Worm (Caenorhabditis elegans) whole organism, L4 larva: ENCODE data around the gene T24C2.5.

ENCODE experiments used
- F37D6.2 ChIP-seq: sonication (generic microtip); optimal IDR thresholded peaks from 2 replicates; lab custom pipeline; 2016; ENCODE audit warnings: mild to moderate bottlenecking, missing genetic modification characterization, missing compliant biosample characterization
- F44E2.7 ChIP-seq: fragments of 200-800 bp; sonication (Bioruptor generic); IDR thresholded peaks from 2 replicates; pipeline ENCODE4 v2.1.2; 2022; ENCODE audit warnings: missing genetic modification characterization, missing compliant biosample characterization
- T20F7.1 ChIP-seq: fragments of 200-800 bp; sonication (Bioruptor generic); optimal IDR thresholded peaks from 2 replicates; lab custom pipeline; 2018; ENCODE audit warnings: mild to moderate bottlenecking, missing genetic modification characterization, missing compliant biosample characterization
- Y48G9A.11 ChIP-seq: fragments of 200-800 bp; sonication (Bioruptor generic); IDR thresholded peaks from 2 replicates; pipeline ENCODE4 v1.3.6; 2022; ENCODE audit warnings: missing genetic modification reagents, missing genetic modification characterization, missing compliant biosample characterization
- arid-1 ChIP-seq: fragments of 200-800 bp; sonication (Bioruptor generic); conservative IDR thresholded peaks from 2 replicates; pipeline ENCODE4 v1.3.6; 2022; ENCODE audit warnings: missing genetic modification reagents, missing genetic modification characterization, missing compliant biosample characterization
- ceh-28 ChIP-seq: fragments of 150-350 bp; optimal IDR thresholded peaks from 2 replicates; lab custom pipeline; 2014; ENCODE audit warnings: missing biosample characterization, missing genetic modification reagents, missing genetic modification characterization
- ceh-62 ChIP-seq: sonication (generic microtip); optimal IDR thresholded peaks from 2 replicates; lab custom pipeline; 2017; ENCODE audit warnings: missing biosample characterization, missing genetic modification characterization
- ceh-82 ChIP-seq: sonication (generic microtip); optimal IDR thresholded peaks from 2 replicates; lab custom pipeline; 2017; ENCODE audit warnings: missing biosample characterization, missing genetic modification characterization
- ces-1 ChIP-seq: fragments of 150-350 bp; sonication (generic microtip); optimal IDR thresholded peaks from 4 replicates; lab custom pipeline; 2014; ENCODE audit warnings: missing biosample characterization, missing genetic modification reagents, missing genetic modification characterization
- ctbp-1 ChIP-seq: fragments of 200-800 bp; sonication (Bioruptor generic); IDR thresholded peaks from 2 replicates; pipeline ENCODE4 v1.3.6; 2022; ENCODE audit warnings: missing genetic modification reagents, missing genetic modification characterization, missing compliant biosample characterization
- daf-12 ChIP-seq: fragments of 150-350 bp; optimal IDR thresholded peaks from 2 replicates; lab custom pipeline; 2014; ENCODE audit warnings: missing biosample characterization, missing genetic modification reagents, missing genetic modification characterization
- daf-16 ChIP-seq, 3 experiments: sonication (generic microtip); optimal IDR thresholded peaks; 2 replicates each; lab custom pipeline; 2016 to 2017; ENCODE audit warnings: missing genetic modification characterization in 3 of 3, missing genetic modification reagents in 3 of 3, mild to moderate bottlenecking in 2 of 3, missing compliant biosample characterization in 2 of 3, missing biosample characterization in 1 of 3, moderate library complexity in 1 of 3
- daf-8 ChIP-seq: fragments of 200-800 bp; sonication (Bioruptor generic); IDR thresholded peaks from 2 replicates; pipeline ENCODE4 v1.3.6; 2022; ENCODE audit warnings: missing genetic modification characterization, missing compliant biosample characterization
- dmd-6 ChIP-seq: fragments of 200-800 bp; sonication (Bioruptor generic); IDR thresholded peaks from 2 replicates; pipeline ENCODE4 v1.3.6; 2022; ENCODE audit warnings: missing genetic modification reagents, missing genetic modification characterization, missing compliant biosample characterization
- dpl-1 ChIP-seq: fragments of 150-350 bp; optimal IDR thresholded peaks from 2 replicates; lab custom pipeline; 2014; ENCODE audit warnings: missing biosample characterization, missing genetic modification reagents, missing genetic modification characterization
- duxl-1 ChIP-seq: sonication (generic microtip); optimal IDR thresholded peaks from 2 replicates; lab custom pipeline; 2016; ENCODE audit warnings: mild to moderate bottlenecking, missing genetic modification characterization, moderate library complexity, missing compliant biosample characterization; ENCODE audit not compliant: poor library complexity
- dve-1 ChIP-seq: sonication (generic microtip); optimal IDR thresholded peaks from 2 replicates; lab custom pipeline; 2017; ENCODE audit warnings: antibody characterized with exemption, mild to moderate bottlenecking, missing genetic modification characterization, missing compliant biosample characterization; ENCODE audit not compliant: insufficient read depth
- egl-43 ChIP-seq: fragments of 200-800 bp; sonication (Bioruptor generic); IDR thresholded peaks from 2 replicates; pipeline ENCODE4 v1.3.6; 2022; ENCODE audit warnings: missing genetic modification reagents, missing genetic modification characterization, missing compliant biosample characterization
- hmg-1.1 ChIP-seq: fragments of 200-800 bp; sonication (Bioruptor generic); IDR thresholded peaks from 2 replicates; pipeline ENCODE4 v1.3.6; 2022; ENCODE audit warnings: missing genetic modification reagents, missing genetic modification characterization, missing compliant biosample characterization
- jun-1 ChIP-seq: fragments of 150-350 bp; optimal IDR thresholded peaks from 2 replicates; lab custom pipeline; 2014; ENCODE audit warnings: missing biosample characterization, missing genetic modification reagents, missing genetic modification characterization
- lin-29 ChIP-seq: fragments of 200-800 bp; sonication (Bioruptor generic); IDR thresholded peaks from 2 replicates; pipeline ENCODE4 v1.3.6; 2022; ENCODE audit warnings: missing genetic modification reagents, missing genetic modification characterization, missing compliant biosample characterization
- lin-38 ChIP-seq: fragments of 200-800 bp; sonication (Bioruptor generic); IDR thresholded peaks from 2 replicates; pipeline ENCODE4 v1.3.6; 2022; ENCODE audit warnings: missing genetic modification reagents, missing genetic modification characterization, missing compliant biosample characterization
- lin-39 ChIP-seq: fragments of 150-350 bp; optimal IDR thresholded peaks from 2 replicates; lab custom pipeline; 2014; ENCODE audit warnings: missing biosample characterization, missing genetic modification reagents, missing genetic modification characterization
- lir-3 ChIP-seq: sonication (generic microtip); optimal IDR thresholded peaks from 2 replicates; lab custom pipeline; 2016; ENCODE audit warnings: mild to moderate bottlenecking, missing genetic modification characterization, missing compliant biosample characterization
- madf-9 ChIP-seq: fragments of 200-800 bp; sonication (Bioruptor generic); conservative IDR thresholded peaks from 2 replicates; pipeline ENCODE4 v1.3.6; 2022; ENCODE audit warnings: missing genetic modification reagents, missing genetic modification characterization, missing compliant biosample characterization
- mdl-1 ChIP-seq, 2 experiments: fragments of 150-350 bp in 1 of 2; sonication (generic microtip) in 1 of 2; optimal IDR thresholded peaks; 2 replicates each; lab custom pipeline; 2014 to 2017; ENCODE audit warnings: missing biosample characterization in 2 of 2, missing genetic modification characterization in 2 of 2
- mep-1 ChIP-seq: fragments of 150-350 bp; sonication (generic microtip); optimal IDR thresholded peaks from 3 replicates; lab custom pipeline; 2014; ENCODE audit warnings: missing biosample characterization, missing genetic modification characterization
- mes-2 ChIP-seq: sonication (generic microtip); optimal IDR thresholded peaks from 2 replicates; lab custom pipeline; 2016; ENCODE audit warnings: missing genotype, mild to moderate bottlenecking, missing genetic modification characterization, missing compliant biosample characterization; ENCODE audit not compliant: poor library complexity, severe bottlenecking
- mxl-2 ChIP-seq: fragments of 200-800 bp; sonication (Bioruptor generic); conservative IDR thresholded peaks from 2 replicates; pipeline ENCODE4 v1.3.6; 2022; ENCODE audit warnings: missing genetic modification reagents, missing genetic modification characterization, missing compliant biosample characterization
- mxl-3 ChIP-seq: fragments of 200-800 bp; sonication (Bioruptor generic); optimal IDR thresholded peaks from 2 replicates; lab custom pipeline; 2018; ENCODE audit warnings: mild to moderate bottlenecking, missing genetic modification characterization, missing compliant biosample characterization
- nhr-10 ChIP-seq: fragments of 150-350 bp; optimal IDR thresholded peaks from 2 replicates; lab custom pipeline; 2014; ENCODE audit warnings: missing biosample characterization, missing genetic modification characterization
- nhr-102 ChIP-seq: sonication (generic microtip); optimal IDR thresholded peaks from 2 replicates; lab custom pipeline; 2016; ENCODE audit warnings: mild to moderate bottlenecking, missing genetic modification characterization, moderate library complexity, missing compliant biosample characterization
- nhr-11 ChIP-seq: fragments of 150-350 bp; optimal IDR thresholded peaks from 2 replicates; lab custom pipeline; 2014; ENCODE audit warnings: missing biosample characterization, missing genetic modification characterization
- nhr-28 ChIP-seq: fragments of 150-350 bp; optimal IDR thresholded peaks from 2 replicates; lab custom pipeline; 2014; ENCODE audit warnings: missing biosample characterization, missing genetic modification characterization
- nhr-42 ChIP-seq: fragments of 200-800 bp; sonication (Bioruptor generic); IDR thresholded peaks from 2 replicates; pipeline ENCODE4 v1.3.6; 2022; ENCODE audit warnings: missing genetic modification characterization, missing compliant biosample characterization
- nhr-6 ChIP-seq: fragments of 150-350 bp; optimal IDR thresholded peaks from 2 replicates; lab custom pipeline; 2014; ENCODE audit warnings: missing biosample characterization, missing genetic modification characterization
- nhr-76 ChIP-seq: fragments of 150-350 bp; optimal IDR thresholded peaks from 2 replicates; lab custom pipeline; 2014; ENCODE audit warnings: missing biosample characterization, missing genetic modification characterization
- pha-4 ChIP-seq, 2 experiments: fragments of 150-350 bp in 1 of 2; fragments of 200-800 bp in 1 of 2; sonication (Bioruptor generic) in 1 of 2; IDR thresholded peaks in 1 of 2; optimal IDR thresholded peaks in 1 of 2; 2 replicates each; pipeline versions ENCODE4 v1.3.6 to Lab custom; 2014 to 2022; ENCODE audit warnings: missing genetic modification characterization in 2 of 2, missing genetic modification reagents in 2 of 2, missing biosample characterization in 1 of 2, missing compliant biosample characterization in 1 of 2
- pqm-1 ChIP-seq: sonication (generic microtip); optimal IDR thresholded peaks from 2 replicates; lab custom pipeline; 2017; ENCODE audit warnings: missing biosample characterization, missing genetic modification characterization
- skn-1 ChIP-seq: fragments of 150-350 bp; optimal IDR thresholded peaks from 2 replicates; lab custom pipeline; 2014; ENCODE audit warnings: missing biosample characterization, missing genetic modification characterization
- snpc-1.2 ChIP-seq: fragments of 200-800 bp; sonication (Bioruptor generic); IDR thresholded peaks from 2 replicates; pipeline ENCODE4 v1.3.6; 2022; ENCODE audit warnings: missing genetic modification reagents, missing genetic modification characterization, missing compliant biosample characterization
- spr-1 ChIP-seq: sonication (generic microtip); optimal IDR thresholded peaks from 2 replicates; lab custom pipeline; 2016; ENCODE audit warnings: mild to moderate bottlenecking, missing genetic modification characterization, missing compliant biosample characterization
- tra-1 ChIP-seq: fragments of 200-800 bp; sonication (Bioruptor generic); IDR thresholded peaks from 2 replicates; pipeline ENCODE4 v1.3.6; 2022; ENCODE audit warnings: missing genetic modification reagents, missing genetic modification characterization, missing compliant biosample characterization
- unc-62 ChIP-seq, 3 experiments: fragments of 150-350 bp in 1 of 3; sonication (generic microtip); optimal IDR thresholded peaks in 2 of 3; peaks in 1 of 3; 1 replicate in 1 of 3; 2 replicates in 2 of 3; lab custom pipeline; 2014 to 2017; ENCODE audit warnings: missing biosample characterization in 3 of 3, missing genetic modification characterization in 3 of 3, missing genetic modification reagents in 3 of 3, missing genotype in 1 of 3
- vab-7 ChIP-seq: fragments of 200-800 bp; sonication (Bioruptor generic); IDR thresholded peaks from 2 replicates; pipeline ENCODE4 v1.3.6; 2022; ENCODE audit warnings: missing genetic modification reagents, missing genetic modification characterization, missing compliant biosample characterization
- zag-1 ChIP-seq: fragments of 150-350 bp; optimal IDR thresholded peaks from 2 replicates; lab custom pipeline; 2014; ENCODE audit warnings: missing biosample characterization, missing genetic modification characterization
- zip-2 ChIP-seq: fragments of 150-350 bp; optimal IDR thresholded peaks from 2 replicates; lab custom pipeline; 2014; ENCODE audit warnings: missing biosample characterization, missing genetic modification characterization
- ztf-11 ChIP-seq: fragments of 150-350 bp; optimal IDR thresholded peaks from 2 replicates; lab custom pipeline; 2014; ENCODE audit warnings: missing biosample characterization, missing genetic modification characterization

Gene T24C2.5

ce11 chrX:14565245-14565644 is 31.0 kb downstream of the T24C2.5 start:
- TF ChIP-seq dmd-6 (GFP tag; lab: Robert Waterston, UW) (peak; percentile 52), mes-2 (tag; lab: Kevin White, UChicago) (peak; percentile 9), lin-39 (tag; lab: Kevin White, UChicago) (no peak), spr-1 (tag; lab: Kevin White, UChicago) (no peak), nhr-42 (GFP tag; lab: Robert Waterston, UW) (no peak), dpl-1 (no peak), egl-43 (GFP tag; lab: Robert Waterston, UW) (0 out of 2 replicates have a peak, but pooled peaks have one; percentile 10), unc-62 (GFP tag; optimal IDR thresholded peaks at IDR 0.05 in 1 of 2; lab: Kevin White, UChicago) (peak in 1 of 2 experiments; percentile 69), unc-62 (tag; optimal IDR thresholded peaks at IDR 0.05; lab: Kevin White, UChicago) (no peak), dve-1 (tag; lab: Kevin White, UChicago) (peak; percentile 14)

ce11 chrX:14566047-14566446 is 31.8 kb downstream of the T24C2.5 start:
- TF ChIP-seq zip-2 (tag; lab: Kevin White, UChicago) (no peak), nhr-6 (no peak), Y48G9A.11 (GFP tag; lab: Robert Waterston, UW) (no peak), daf-16 (GFP tag; optimal IDR thresholded peaks at IDR 0.05; lab: Kevin White, UChicago) (peak in 1 of 2 experiments; percentile 9), daf-16 (tag; optimal IDR thresholded peaks at IDR 0.05; lab: Kevin White, UChicago) (no peak), vab-7 (GFP tag; lab: Robert Waterston, UW) (no peak), mxl-3 (no peak), ztf-11 (tag; lab: Kevin White, UChicago) (no peak), ctbp-1 (no peak), jun-1 (tag; lab: Kevin White, UChicago) (no peak), ceh-82 (no peak), snpc-1.2 (GFP tag; lab: Robert Waterston, UW) (no peak), nhr-28 (tag; lab: Kevin White, UChicago) (peak; percentile 14), lir-3 (tag; lab: Kevin White, UChicago) (no peak), nhr-11 (tag; lab: Kevin White, UChicago) (peak; percentile 17), arid-1 (no peak), duxl-1 (tag; lab: Kevin White, UChicago) (no peak), mdl-1 (tag; optimal IDR thresholded peaks at IDR 0.05; lab: Kevin White, UChicago) (no peak), egl-43 (GFP tag; lab: Robert Waterston, UW) (no peak), dmd-6 (GFP tag; lab: Robert Waterston, UW) (peak; percentile 28; the same call in 1 of the 2 replicates), ceh-62 (no peak), F37D6.2 (tag; lab: Kevin White, UChicago) (no peak), mep-1 (tag; lab: Kevin White, UChicago) (no peak), nhr-76 (tag; lab: Kevin White, UChicago) (no peak), ceh-28 (tag; lab: Kevin White, UChicago) (no peak), pqm-1 (tag; lab: Kevin White, UChicago) (no peak), zag-1 (no peak), tra-1 (GFP tag; lab: Robert Waterston, UW) (no peak), lin-29 (GFP tag; lab: Robert Waterston, UW) (no peak), pha-4 (GFP tag; IDR thresholded peaks at IDR 0.05; lab: Robert Waterston, UW) (no peak), pha-4 (tag; optimal IDR thresholded peaks at IDR 0.05; lab: Kevin White, UChicago) (no peak), hmg-1.1 (GFP tag; lab: Robert Waterston, UW) (0 out of 2 replicates have a peak, but pooled peaks have one; percentile 22), daf-8 (no peak), nhr-102 (tag; lab: Kevin White, UChicago) (no peak), mxl-2 (GFP tag; lab: Robert Waterston, UW) (no peak), skn-1 (tag; lab: Kevin White, UChicago) (no peak), dve-1 (tag; lab: Kevin White, UChicago) (no peak), ces-1 (GFP tag; lab: Kevin White, UChicago) (no peak), daf-12 (no peak), F44E2.7 (GFP tag; lab: Robert Waterston, UW) (no peak), nhr-10 (no peak), lin-38 (no peak), madf-9 (GFP tag; lab: Robert Waterston, UW) (no peak), T20F7.1 (GFP tag; lab: Kevin White, UChicago) (no peak)
